Fruit fly (Drosophila melanogaster): ENCODE measurements around the gene CG13312.

CG13312 gene

DNA sequence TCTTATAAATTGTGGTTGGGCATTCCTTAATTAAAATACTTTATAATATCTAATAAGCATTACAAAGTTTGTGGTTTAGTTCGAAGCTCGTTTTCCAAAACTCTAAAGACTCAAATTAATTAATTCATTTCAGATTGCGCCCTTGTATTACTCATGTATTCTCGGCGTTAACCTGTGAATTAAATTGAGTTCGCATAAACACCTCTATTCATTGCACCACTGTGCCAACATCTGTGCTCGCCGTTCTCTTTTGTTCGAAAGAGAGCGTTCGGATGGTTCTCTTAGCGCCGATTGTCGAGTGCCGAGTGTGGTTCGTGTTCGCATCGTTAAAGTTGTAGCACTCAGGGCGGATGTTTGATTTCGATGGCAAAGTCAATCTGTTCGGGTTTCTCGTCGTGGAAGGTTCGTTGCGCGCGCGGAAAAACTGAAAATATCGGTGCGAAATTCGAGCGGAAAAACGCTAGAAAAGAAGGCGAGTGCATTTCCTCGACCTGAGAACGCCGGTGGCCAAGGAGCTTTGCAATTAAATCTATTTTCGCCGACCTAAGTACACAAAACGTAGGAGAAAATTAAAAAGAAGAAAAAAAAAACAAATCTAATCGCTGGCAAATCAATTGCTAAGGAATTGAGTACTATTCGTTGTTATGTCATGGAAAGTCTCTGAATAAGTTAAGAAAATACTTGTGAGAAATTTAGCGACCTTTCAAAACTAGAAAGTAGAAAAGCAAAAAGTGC lies 20.3 kb upstream of the CG13312 start, which contains the start of gene dally (continued):
- no peak for TF ChIP-seq CG3995 (GFP tag; optimal IDR thresholded peaks at IDR 0.05)
- TF ChIP-seq CG30431 (GFP tag; optimal IDR thresholded peaks at IDR 0.05) = no peak
- TF ChIP-seq kah (GFP tag; optimal IDR thresholded peaks at IDR 0.05) = peak; percentile 20
- TF ChIP-seq HHEX (GFP tag; optimal IDR thresholded peaks at IDR 0.05) = peak; percentile 42
- TF ChIP-seq zen2 (GFP tag; IDR thresholded peaks at IDR 0.05; ENCODE audit: partially characterized antibody) = peak; percentile 62; the same call in 1 of the 3 replicates
- TF ChIP-seq CG14014 (GFP tag; IDR thresholded peaks at IDR 0.05) = peak; percentile 35; the same call in 1 of the 2 replicates
- no peak for TF ChIP-seq MESR4 (GFP tag; optimal IDR thresholded peaks at IDR 0.05)
- peak; percentile 56 for TF ChIP-seq kni (GFP tag; optimal IDR thresholded peaks at IDR 0.05)
- TF ChIP-seq Camta (GFP tag; optimal IDR thresholded peaks at IDR 0.05) = no peak
- TF ChIP-seq pros (GFP tag; optimal IDR thresholded peaks at IDR 0.05) = no peak
- peak; percentile 31 for TF ChIP-seq CG13296 (GFP tag; optimal IDR thresholded peaks at IDR 0.05)
- TF ChIP-seq Atf-2 (GFP tag; optimal IDR thresholded peaks at IDR 0.05) = no peak
- TF ChIP-seq HLH4C (GFP tag; IDR thresholded peaks at IDR 0.05; ENCODE audit: partially characterized antibody) = peak; percentile 50
- no peak for TF ChIP-seq CG9609 (GFP tag; optimal IDR thresholded peaks at IDR 0.05)
- no peak for TF ChIP-seq NK7.1 (GFP tag; optimal IDR thresholded peaks at IDR 0.05)
- TF ChIP-seq h (optimal IDR thresholded peaks at IDR 0.05) = no peak
- no peak for TF ChIP-seq CG4730 (GFP tag; IDR thresholded peaks at IDR 0.05)
- no peak for TF ChIP-seq exex (tag; optimal IDR thresholded peaks at IDR 0.05)
- TF ChIP-seq CG10565 (GFP tag; optimal IDR thresholded peaks at IDR 0.05) = no peak
- TF ChIP-seq Oaz (GFP tag; IDR thresholded peaks at IDR 0.05) = no peak
- no peak for TF ChIP-seq CG15073 (GFP tag; optimal IDR thresholded peaks at IDR 0.05)
- TF ChIP-seq Optix (GFP tag; IDR thresholded peaks at IDR 0.05) = no peak
- TF ChIP-seq PHDP (tag; optimal IDR thresholded peaks at IDR 0.05) = peak; percentile 20
- TF ChIP-seq CG7271 (tag; optimal IDR thresholded peaks at IDR 0.05) = no peak
- TF ChIP-seq grau (tag; optimal IDR thresholded peaks at IDR 0.05) = peak; percentile 21
- peak; percentile 16 for TF ChIP-seq CG3281 (GFP tag; optimal IDR thresholded peaks at IDR 0.05)
- no peak for TF ChIP-seq Hey (tag; optimal IDR thresholded peaks at IDR 0.05)
- TF ChIP-seq dmrt99B (tag; optimal IDR thresholded peaks at IDR 0.05) = peak; percentile 20
- TF ChIP-seq odd (GFP tag; optimal IDR thresholded peaks at IDR 0.05) = peak; percentile 44
- no peak for TF ChIP-seq Doc2 (GFP tag; IDR thresholded peaks at IDR 0.05)
- no peak for TF ChIP-seq CG18011 (GFP tag; optimal IDR thresholded peaks at IDR 0.05)
- 0 out of 2 replicates have a peak, but pooled peaks have one; percentile 19 for TF ChIP-seq Xrp1 (GFP tag; IDR thresholded peaks at IDR 0.05)
- TF ChIP-seq HmgZ (tag; optimal IDR thresholded peaks at IDR 0.05) = peak; percentile 31
- TF ChIP-seq CG13624 (GFP tag; optimal IDR thresholded peaks at IDR 0.05) = peak; percentile 22
- TF ChIP-seq nerfin-2 (GFP tag; IDR thresholded peaks at IDR 0.05; ENCODE audit: partially characterized antibody) = no peak; the same call in 1 of the 2 replicates
- no peak for TF ChIP-seq ssp (GFP tag; IDR thresholded peaks at IDR 0.05)
- peak; percentile 30 for TF ChIP-seq nau (GFP tag; optimal IDR thresholded peaks at IDR 0.05)
- TF ChIP-seq pnt (GFP tag; optimal IDR thresholded peaks at IDR 0.05) = no peak
- peak; percentile 36 for TF ChIP-seq CG12744 (GFP tag; optimal IDR thresholded peaks at IDR 0.05)
- TF ChIP-seq fd64A (GFP tag; optimal IDR thresholded peaks at IDR 0.05) = peak; percentile 15
- no peak for TF ChIP-seq CG6654 (GFP tag; optimal IDR thresholded peaks at IDR 0.05)
- TF ChIP-seq CG14441 (GFP tag; IDR thresholded peaks at IDR 0.05) = 0 out of 2 replicates have a peak, but pooled peaks have one; percentile 6
- TF ChIP-seq dimm (GFP tag; IDR thresholded peaks at IDR 0.05) = no peak
- TF ChIP-seq gsb-n (tag; optimal IDR thresholded peaks at IDR 0.05) = peak; percentile 3
- TF ChIP-seq Nf-YA (GFP tag; IDR thresholded peaks at IDR 0.05) = 0 out of 2 replicates have a peak, but pooled peaks have one; percentile 32
- no peak for TF ChIP-seq tx (GFP tag; optimal IDR thresholded peaks at IDR 0.05)
- TF ChIP-seq CG6791 (GFP tag; IDR thresholded peaks at IDR 0.05; ENCODE audit: partially characterized antibody) = no peak; the same call in 1 of the 3 replicates
- no peak for TF ChIP-seq CG4617 (GFP tag; optimal IDR thresholded peaks at IDR 0.05; ENCODE audit: borderline replicate concordance)
- TF ChIP-seq CG8281 (tag; optimal IDR thresholded peaks at IDR 0.05) = peak; percentile 31
